Worm (Caenorhabditis elegans) whole organism, young adult: ENCODE results near the gene R11.4.

Experiments used
- B0261.1 ChIP-seq: sonication (generic microtip); optimal IDR thresholded peaks from 2 replicates; lab custom pipeline; 2016; ENCODE audit warnings: mild to moderate bottlenecking, missing genetic modification characterization, moderate library complexity, missing compliant biosample characterization
- B0336.3 ChIP-seq: fragments of 200-800 bp; sonication (Bioruptor generic); IDR thresholded peaks from 2 replicates; pipeline ENCODE4 v1.3.6; 2022; ENCODE audit warnings: missing genetic modification characterization, missing compliant biosample characterization
- D2030.7 ChIP-seq: fragments of 200-800 bp; sonication (Bioruptor generic); IDR thresholded peaks from 2 replicates; pipeline ENCODE4 v1.3.6; 2022; ENCODE audit warnings: missing genetic modification reagents, missing genetic modification characterization, missing compliant biosample characterization
- F10E7.11 ChIP-seq: sonication (generic microtip); optimal IDR thresholded peaks from 2 replicates; lab custom pipeline; 2017; ENCODE audit warnings: mild to moderate bottlenecking, missing genetic modification characterization, moderate library complexity, missing compliant biosample characterization
- F23B12.7 ChIP-seq: sonication (generic microtip); optimal IDR thresholded peaks from 2 replicates; lab custom pipeline; 2017; ENCODE audit warnings: missing genetic modification characterization, mild to moderate bottlenecking, missing compliant biosample characterization, antibody characterized with exemption, moderate library complexity; ENCODE audit not compliant: insufficient read depth
- F39B2.1 ChIP-seq: fragments of 200-800 bp; sonication (Bioruptor generic); IDR thresholded peaks from 2 replicates; pipeline ENCODE4 v1.3.6; 2022; ENCODE audit warnings: missing genetic modification reagents, missing genetic modification characterization, missing compliant biosample characterization
- F49E8.2 ChIP-seq: sonication (generic microtip); optimal IDR thresholded peaks from 3 replicates; lab custom pipeline; 2017; ENCODE audit warnings: missing genetic modification characterization, mild to moderate bottlenecking, missing compliant biosample characterization, antibody characterized with exemption, moderate library complexity; ENCODE audit not compliant: insufficient read depth
- F57C9.4 ChIP-seq: sonication (generic microtip); optimal IDR thresholded peaks from 2 replicates; lab custom pipeline; 2017; ENCODE audit warnings: mild to moderate bottlenecking, missing genetic modification characterization, missing compliant biosample characterization
- K11D2.4 ChIP-seq: fragments of 200-800 bp; sonication (Bioruptor generic); IDR thresholded peaks from 2 replicates; pipeline ENCODE4 v1.3.6; 2022; ENCODE audit warnings: missing genetic modification reagents, missing genetic modification characterization, missing compliant biosample characterization
- T26A5.8 ChIP-seq: sonication (generic microtip); optimal IDR thresholded peaks from 2 replicates; lab custom pipeline; 2016; ENCODE audit warnings: missing genetic modification characterization, missing compliant biosample characterization
- Y53F4B.3 ChIP-seq: fragments of 200-800 bp; sonication (Bioruptor generic); IDR thresholded peaks from 2 replicates; pipeline ENCODE4 v1.3.6; 2022; ENCODE audit warnings: missing genetic modification reagents, missing genetic modification characterization, missing compliant biosample characterization
- akir-1 ChIP-seq: fragments of 200-800 bp; sonication (Bioruptor generic); optimal IDR thresholded peaks from 2 replicates; lab custom pipeline; 2018; ENCODE audit warnings: mild to moderate bottlenecking, missing genetic modification characterization, moderate library complexity, missing compliant biosample characterization
- atf-7 ChIP-seq: sonication (generic microtip); optimal IDR thresholded peaks from 2 replicates; lab custom pipeline; 2017; ENCODE audit warnings: mild to moderate bottlenecking, missing genetic modification characterization, missing compliant biosample characterization
- athp-1 ChIP-seq: sonication (generic microtip); optimal IDR thresholded peaks from 2 replicates; lab custom pipeline; 2017; ENCODE audit warnings: mild to moderate bottlenecking, missing genetic modification characterization, missing compliant biosample characterization
- attf-5 ChIP-seq: fragments of 200-800 bp; sonication (Bioruptor generic); optimal IDR thresholded peaks from 2 replicates; lab custom pipeline; 2018; ENCODE audit warnings: mild to moderate bottlenecking, missing genetic modification characterization, missing compliant biosample characterization
- bed-1 ChIP-seq: fragments of 200-800 bp; sonication (Bioruptor generic); IDR thresholded peaks from 2 replicates; pipeline ENCODE4 v1.3.6; 2022; ENCODE audit warnings: missing genetic modification reagents, missing genetic modification characterization, missing compliant biosample characterization
- bed-2 ChIP-seq: fragments of 200-800 bp; sonication (Bioruptor generic); IDR thresholded peaks from 2 replicates; pipeline ENCODE4 v1.3.6; 2022; ENCODE audit warnings: missing genetic modification reagents, missing genetic modification characterization, missing compliant biosample characterization
- ceh-40 ChIP-seq: fragments of 200-800 bp; sonication (Bioruptor generic); IDR thresholded peaks from 2 replicates; pipeline ENCODE4 v1.3.6; 2022; ENCODE audit warnings: missing genetic modification characterization, missing compliant biosample characterization
- ceh-79 ChIP-seq: sonication (generic microtip); optimal IDR thresholded peaks from 2 replicates; lab custom pipeline; 2017; ENCODE audit warnings: mild to moderate bottlenecking, missing genetic modification characterization, missing compliant biosample characterization
- dox-1 ChIP-seq: fragments of 200-800 bp; sonication (Bioruptor generic); IDR thresholded peaks from 2 replicates; pipeline ENCODE4 v1.3.6; 2022; ENCODE audit warnings: missing genetic modification reagents, missing genetic modification characterization, missing compliant biosample characterization
- efl-1 ChIP-seq: fragments of 150-350 bp; optimal IDR thresholded peaks from 2 replicates; lab custom pipeline; 2014; ENCODE audit warnings: missing biosample characterization, missing genetic modification reagents, missing genetic modification characterization
- egl-18 ChIP-seq: fragments of 200-800 bp; sonication (Bioruptor generic); IDR thresholded peaks from 2 replicates; pipeline ENCODE4 v1.3.6; 2022; ENCODE audit warnings: missing genetic modification reagents, missing genetic modification characterization, missing compliant biosample characterization
- egl-44 ChIP-seq: fragments of 200-800 bp; sonication (Bioruptor generic); IDR thresholded peaks from 2 replicates; pipeline ENCODE4 v1.3.6; 2022; ENCODE audit warnings: missing genetic modification reagents, missing genetic modification characterization, missing compliant biosample characterization
- egrh-3 ChIP-seq: fragments of 200-800 bp; sonication (Bioruptor generic); IDR thresholded peaks from 2 replicates; pipeline ENCODE4 v1.3.6; 2022; ENCODE audit warnings: missing genetic modification reagents, missing genetic modification characterization, missing compliant biosample characterization
- ets-4 ChIP-seq: fragments of 200-800 bp; sonication (Bioruptor generic); optimal IDR thresholded peaks from 2 replicates; lab custom pipeline; 2018; ENCODE audit warnings: mild to moderate bottlenecking, missing genetic modification characterization, missing compliant biosample characterization
- fkh-3 ChIP-seq: sonication (generic microtip); optimal IDR thresholded peaks from 2 replicates; lab custom pipeline; 2016; ENCODE audit warnings: mild to moderate bottlenecking, missing genetic modification characterization, missing compliant biosample characterization
- hsf-1 ChIP-seq: fragments of 200-800 bp; sonication (Bioruptor generic); IDR thresholded peaks from 2 replicates; pipeline ENCODE4 v1.3.6; 2022; ENCODE audit warnings: missing genetic modification reagents, missing genetic modification characterization, missing compliant biosample characterization
- lag-1 ChIP-seq: fragments of 200-800 bp; sonication (Bioruptor generic); IDR thresholded peaks from 2 replicates; pipeline ENCODE4 v1.3.6; 2022; ENCODE audit warnings: missing genetic modification reagents, missing genetic modification characterization, missing compliant biosample characterization
- let-526 ChIP-seq: fragments of 200-800 bp; sonication (Bioruptor generic); IDR thresholded peaks from 2 replicates; pipeline ENCODE4 v1.3.6; 2022; ENCODE audit warnings: missing genetic modification reagents, missing genetic modification characterization, missing compliant biosample characterization
- lin-26 ChIP-seq: fragments of 200-800 bp; sonication (Bioruptor generic); IDR thresholded peaks from 2 replicates; pipeline ENCODE4 v1.3.6; 2022; ENCODE audit warnings: missing genetic modification reagents, missing genetic modification characterization, missing compliant biosample characterization
- lir-1 ChIP-seq: fragments of 200-800 bp; sonication (Bioruptor generic); conservative IDR thresholded peaks from 2 replicates; pipeline ENCODE4 v1.3.6; 2022; ENCODE audit warnings: missing genetic modification reagents, missing genetic modification characterization, missing compliant biosample characterization
- lsy-27 ChIP-seq: sonication (generic microtip); optimal IDR thresholded peaks from 2 replicates; lab custom pipeline; 2017; ENCODE audit warnings: missing genetic modification characterization, mild to moderate bottlenecking, missing compliant biosample characterization, antibody characterized with exemption, missing genotype, borderline replicate concordance; ENCODE audit not compliant: insufficient read depth
- madf-10 ChIP-seq: sonication (generic microtip); optimal IDR thresholded peaks from 2 replicates; lab custom pipeline; 2016; ENCODE audit warnings: mild to moderate bottlenecking, missing genetic modification characterization, missing compliant biosample characterization
- madf-6 ChIP-seq: fragments of 200-800 bp; sonication (Bioruptor generic); IDR thresholded peaks from 2 replicates; pipeline ENCODE4 v1.3.6; 2022; ENCODE audit warnings: missing genetic modification reagents, missing genetic modification characterization, missing compliant biosample characterization
- nfya-2 ChIP-seq: fragments of 200-800 bp; sonication (Bioruptor generic); IDR thresholded peaks from 2 replicates; pipeline ENCODE4 v1.3.6; 2022; ENCODE audit warnings: missing genetic modification reagents, missing genetic modification characterization, missing compliant biosample characterization
- nhr-120 ChIP-seq: fragments of 200-800 bp; sonication (Bioruptor generic); IDR thresholded peaks from 2 replicates; pipeline ENCODE4 v1.3.6; 2022; ENCODE audit warnings: missing genetic modification characterization, missing compliant biosample characterization
- nhr-179 ChIP-seq: sonication (generic microtip); optimal IDR thresholded peaks from 2 replicates; lab custom pipeline; 2016; ENCODE audit warnings: mild to moderate bottlenecking, missing genetic modification characterization, missing compliant biosample characterization
- nhr-27 ChIP-seq: fragments of 200-800 bp; sonication (Bioruptor generic); optimal IDR thresholded peaks from 2 replicates; lab custom pipeline; 2018; ENCODE audit warnings: mild to moderate bottlenecking, missing genetic modification characterization, moderate library complexity, missing compliant biosample characterization
- pha-4 ChIP-seq: fragments of 150-350 bp; sonication (generic microtip); optimal IDR thresholded peaks from 2 replicates; lab custom pipeline; 2014; ENCODE audit warnings: missing biosample characterization, missing genetic modification reagents, missing genetic modification characterization
- rpc-1 ChIP-seq, 2 experiments: fragments of 150-350 bp in 1 of 2; sonication (generic microtip) in 1 of 2; optimal IDR thresholded peaks; 2 replicates each; lab custom pipeline; 2014 to 2018; ENCODE audit warnings: missing biosample characterization in 1 of 2, missing genetic modification characterization in 1 of 2, missing genetic modification reagents in 1 of 2, missing genotype in 1 of 2
- sea-2 ChIP-seq: fragments of 200-800 bp; sonication (Bioruptor generic); IDR thresholded peaks from 2 replicates; pipeline ENCODE4 v1.3.6; 2022; ENCODE audit warnings: missing genetic modification characterization, missing compliant biosample characterization
- snpc-3.4 ChIP-seq: sonication (generic microtip); optimal IDR thresholded peaks from 2 replicates; lab custom pipeline; 2017; ENCODE audit warnings: missing genetic modification characterization, mild to moderate bottlenecking, missing compliant biosample characterization, antibody characterized with exemption, moderate library complexity, missing genotype, missing genetic modification reagents
- somi-1 ChIP-seq: fragments of 200-800 bp; sonication (Bioruptor generic); optimal IDR thresholded peaks from 2 replicates; lab custom pipeline; 2018; ENCODE audit warnings: mild to moderate bottlenecking, missing genetic modification characterization, missing compliant biosample characterization
- sptf-2 ChIP-seq: fragments of 200-800 bp; sonication (Bioruptor generic); optimal IDR thresholded peaks from 2 replicates; lab custom pipeline; 2018; ENCODE audit warnings: mild to moderate bottlenecking, missing genetic modification characterization, missing compliant biosample characterization
- tbp1 ChIP-seq: fragments of 200-800 bp; sonication (Bioruptor generic); optimal IDR thresholded peaks from 2 replicates; lab custom pipeline; 2018; ENCODE audit warnings: mild to moderate bottlenecking, missing genetic modification characterization, missing compliant biosample characterization
- tlf-1 ChIP-seq: fragments of 200-800 bp; sonication (Bioruptor generic); optimal IDR thresholded peaks from 2 replicates; lab custom pipeline; 2018; ENCODE audit warnings: mild to moderate bottlenecking, missing genetic modification characterization, missing compliant biosample characterization
- ztf-22 ChIP-seq: fragments of 200-800 bp; sonication (Bioruptor generic); optimal IDR thresholded peaks from 2 replicates; lab custom pipeline; 2018; ENCODE audit warnings: mild to moderate bottlenecking, missing genetic modification characterization, moderate library complexity, missing compliant biosample characterization
- ztf-25 ChIP-seq: fragments of 200-800 bp; sonication (Bioruptor generic); IDR thresholded peaks from 2 replicates; pipeline ENCODE4 v1.3.6; 2022; ENCODE audit warnings: missing genetic modification reagents, missing genetic modification characterization, missing compliant biosample characterization
- ztf-6 ChIP-seq: fragments of 200-800 bp; sonication (Bioruptor generic); IDR thresholded peaks from 2 replicates; pipeline ENCODE4 v1.3.6; 2022; ENCODE audit warnings: missing genetic modification reagents, missing genetic modification characterization, missing compliant biosample characterization

Gene R11.4

DNA sequence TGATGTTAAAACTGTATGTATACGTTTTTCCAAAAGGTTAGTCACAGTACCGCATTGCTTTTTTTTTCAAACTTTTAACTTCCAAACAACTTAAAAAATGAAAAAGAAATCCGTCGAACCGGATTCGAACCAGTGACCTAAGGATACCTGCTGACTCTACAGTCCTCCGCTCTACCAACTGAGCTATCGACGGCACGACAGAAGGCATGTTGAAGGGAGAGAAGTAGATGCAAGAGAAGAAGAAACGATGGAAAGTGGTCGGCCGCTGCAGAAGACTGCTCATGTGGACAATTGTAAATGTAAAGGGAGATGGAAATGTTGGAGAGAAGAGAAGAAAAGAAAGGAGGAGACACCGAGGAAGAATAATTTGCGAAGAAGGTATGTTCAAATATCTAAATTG lies 758 bp downstream of the R11.4 start (continued):
- peak; percentile 53; the same call in 1 of the 2 replicates for TF ChIP-seq hsf-1 (GFP tag; lab: Robert Waterston, UW)
- TF ChIP-seq ceh-40, result peak; percentile 80
- peak; percentile 75 for TF ChIP-seq somi-1 (GFP tag; lab: Kevin White, UChicago)
- no peak for TF ChIP-seq ceh-79 (tag; lab: Kevin White, UChicago)
- TF ChIP-seq B0336.3 (GFP tag; lab: Robert Waterston, UW), result peak; percentile 86
- TF ChIP-seq dox-1, result peak; percentile 94
- TF ChIP-seq efl-1 (GFP tag; lab: Kevin White, UChicago), result no peak
- peak; percentile 53 for TF ChIP-seq ztf-22 (GFP tag; lab: Kevin White, UChicago)
- TF ChIP-seq nhr-27 (tag; lab: Kevin White, UChicago), result peak; percentile 62
- TF ChIP-seq lin-26 (GFP tag; lab: Robert Waterston, UW), result peak; percentile 97
- TF ChIP-seq lag-1 (GFP tag; lab: Robert Waterston, UW), result peak; percentile 50; the same call in 1 of the 2 replicates
- TF ChIP-seq ets-4 (GFP tag; lab: Kevin White, UChicago), result peak; percentile 67
- no peak for TF ChIP-seq Y53F4B.3 (GFP tag; lab: Robert Waterston, UW)
- peak; percentile 47 for TF ChIP-seq F49E8.2 (tag; lab: Kevin White, UChicago)
- no peak for TF ChIP-seq pha-4 (tag; lab: Kevin White, UChicago)
- TF ChIP-seq nhr-120 (GFP tag; lab: Robert Waterston, UW), result 0 out of 2 replicates have a peak, but pooled peaks have one; percentile 65
- peak; percentile 71; the same call in 1 of the 2 replicates for TF ChIP-seq sea-2 (GFP tag; lab: Robert Waterston, UW)
- TF ChIP-seq egl-18 (GFP tag; lab: Robert Waterston, UW), result peak; percentile 89
- peak; percentile 91 for TF ChIP-seq fkh-3
- peak; percentile 79 for TF ChIP-seq sptf-2 (GFP tag; lab: Kevin White, UChicago)
- TF ChIP-seq bed-1 (GFP tag; lab: Robert Waterston, UW), result 0 out of 2 replicates have a peak, but pooled peaks have one; percentile 74
- TF ChIP-seq lsy-27 (tag; lab: Kevin White, UChicago), result peak; percentile 80
- peak; percentile 61 for TF ChIP-seq F57C9.4
- no peak for TF ChIP-seq nfya-2
- peak; percentile 67; the same call in 1 of the 2 replicates for TF ChIP-seq let-526
- peak; percentile 77 for TF ChIP-seq madf-6 (GFP tag; lab: Robert Waterston, UW)
- peak; percentile 92 for TF ChIP-seq K11D2.4 (GFP tag; lab: Robert Waterston, UW)
- TF ChIP-seq lir-1 (GFP tag; lab: Robert Waterston, UW), result peak; percentile 52
- TF ChIP-seq atf-7, result peak; percentile 80
- peak; percentile 86 for TF ChIP-seq tlf-1 (GFP tag; lab: Kevin White, UChicago)
- TF ChIP-seq ztf-25, result peak; percentile 81
- peak; percentile 80 for TF ChIP-seq D2030.7
- peak; percentile 97 for TF ChIP-seq egl-44 (GFP tag; lab: Robert Waterston, UW)
- TF ChIP-seq tbp1, result peak; percentile 97
- peak; percentile 40 for TF ChIP-seq attf-5 (GFP tag; lab: Kevin White, UChicago)
- TF ChIP-seq F23B12.7 (tag; lab: Kevin White, UChicago), result peak; percentile 88
- peak; percentile 84; the same call in 1 of the 2 replicates for TF ChIP-seq F39B2.1 (GFP tag; lab: Robert Waterston, UW)
- TF ChIP-seq T26A5.8 (tag; lab: Kevin White, UChicago), result peak; percentile 91
- peak; percentile 69 for TF ChIP-seq nhr-179 (tag; lab: Kevin White, UChicago)
- TF ChIP-seq, all 124 proteins: peak for 106

DNA sequence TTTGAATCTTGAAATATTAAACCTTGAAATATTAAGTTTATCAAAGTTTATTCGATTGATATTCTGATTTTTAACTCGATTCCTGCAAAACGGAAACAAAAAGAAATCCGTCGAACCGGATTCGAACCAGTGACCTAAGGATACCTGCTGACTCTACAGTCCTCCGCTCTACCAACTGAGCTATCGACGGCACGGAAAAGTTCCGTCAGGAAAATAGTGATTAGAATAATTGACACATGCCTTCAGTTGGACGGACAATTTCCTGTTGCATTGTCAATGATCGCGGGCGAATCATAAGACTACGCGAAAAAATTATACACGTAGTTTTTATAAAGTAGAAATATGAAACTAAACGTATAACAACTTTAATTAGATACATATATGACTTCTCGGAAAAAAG lies 1.3 kb downstream of the R11.4 start:
- TF ChIP-seq rpc-1 (optimal IDR thresholded peaks at IDR 0.05; lab: Kevin White, UChicago) (no peak), rpc-1 (tag; optimal IDR thresholded peaks at IDR 0.05; lab: Kevin White, UChicago) (peak; percentile 60), egrh-3 (GFP tag; lab: Robert Waterston, UW) (no peak), T26A5.8 (tag; lab: Kevin White, UChicago) (no peak), nhr-120 (GFP tag; lab: Robert Waterston, UW) (no peak), F10E7.11 (tag; lab: Kevin White, UChicago) (no peak), madf-10 (tag; lab: Kevin White, UChicago) (no peak), ztf-6 (no peak), B0261.1 (no peak), tbp1 (peak; percentile 4), athp-1 (tag; lab: Kevin White, UChicago) (no peak), akir-1 (no peak), snpc-3.4 (no peak), bed-2 (GFP tag; lab: Robert Waterston, UW) (no peak), F49E8.2 (tag; lab: Kevin White, UChicago) (no peak)
